Fruit fly (Drosophila melanogaster) whole organism, embryonic: ENCODE results near the gene Lcp65Ab1.
A peak's percentile ranks its signal among the peaks of the same experiment; 100 is the strongest.

Experiments
- Adf1 ChIP-seq: fragments of 200-800 bp; sonication (Bioruptor generic); IDR thresholded peaks from 2 replicates; pipeline ENCODE4 v1.3.6; 2022; ENCODE audit warnings: missing biosample characterization, missing genetic modification characterization
- C15 ChIP-seq: fragments of 200-800 bp; sonication (Bioruptor generic); IDR thresholded peaks from 3 replicates; pipeline ENCODE4 v1.3.6; 2022; ENCODE audit warnings: missing biosample characterization, missing genetic modification characterization
- CG10267 ChIP-seq: fragments of 200-800 bp; sonication (Bioruptor generic); optimal IDR thresholded peaks from 2 replicates; lab custom pipeline; 2018; ENCODE audit warnings: missing biosample characterization, mild to moderate bottlenecking, missing genetic modification characterization, moderate library complexity
- CG10462 ChIP-seq: fragments of 200-800 bp; sonication (Bioruptor generic); optimal IDR thresholded peaks from 2 replicates; lab custom pipeline; 2016; ENCODE audit warnings: missing biosample characterization, missing genetic modification characterization
- CG12071 ChIP-seq: fragments of 200-800 bp; sonication (Bioruptor generic); optimal IDR thresholded peaks from 3 replicates; lab custom pipeline; 2018; ENCODE audit warnings: missing biosample characterization, mild to moderate bottlenecking, missing genetic modification characterization
- CG15073 ChIP-seq: fragments of 200-800 bp; sonication (Bioruptor generic); optimal IDR thresholded peaks from 2 replicates; lab custom pipeline; 2016; ENCODE audit warnings: missing biosample characterization, missing genetic modification characterization
- CG1529 ChIP-seq: fragments of 200-800 bp; sonication (Bioruptor generic); optimal IDR thresholded peaks from 3 replicates; lab custom pipeline; 2018; ENCODE audit warnings: missing biosample characterization, missing genetic modification characterization
- CG1603 ChIP-seq: fragments of 200-800 bp; sonication (Bioruptor generic); optimal IDR thresholded peaks from 2 replicates; lab custom pipeline; 2019; ENCODE audit warnings: missing biosample characterization, mild to moderate bottlenecking, missing genetic modification characterization, moderate library complexity
- CG16863 ChIP-seq: fragments of 200-800 bp; sonication (Bioruptor generic); optimal IDR thresholded peaks from 3 replicates; lab custom pipeline; 2016; ENCODE audit warnings: missing biosample characterization, missing genetic modification characterization
- CG17328 ChIP-seq: fragments of 200-800 bp; sonication (Bioruptor generic); IDR thresholded peaks from 2 replicates; pipeline ENCODE4 v1.3.6; 2022; ENCODE audit warnings: missing biosample characterization, missing genetic modification characterization
- CG17359 ChIP-seq: fragments of 200-800 bp; sonication (Bioruptor generic); optimal IDR thresholded peaks from 3 replicates; lab custom pipeline; 2018; ENCODE audit warnings: missing biosample characterization, mild to moderate bottlenecking, missing genetic modification characterization, moderate library complexity
- CG17385 ChIP-seq: fragments of 200-800 bp; sonication (Bioruptor generic); optimal IDR thresholded peaks from 3 replicates; lab custom pipeline; 2018; ENCODE audit warnings: missing biosample characterization, mild to moderate bottlenecking, missing genetic modification characterization
- CG18262 ChIP-seq: fragments of 200-800 bp; optimal IDR thresholded peaks from 3 replicates; lab custom pipeline; 2019; ENCODE audit warnings: missing biosample characterization, mild to moderate bottlenecking, missing genetic modification characterization, moderate library complexity
- CG30431 ChIP-seq: fragments of 200-800 bp; sonication (Bioruptor generic); optimal IDR thresholded peaks from 2 replicates; lab custom pipeline; 2017; ENCODE audit warnings: missing biosample characterization, missing genetic modification characterization
- CG32532 ChIP-seq: fragments of 200-800 bp; sonication (Bioruptor generic); IDR thresholded peaks from 2 replicates; pipeline ENCODE4 v1.3.6; 2022; ENCODE audit warnings: missing biosample characterization, missing genetic modification characterization
- CG3407 ChIP-seq: fragments of 200-800 bp; sonication (Bioruptor generic); optimal IDR thresholded peaks from 2 replicates; lab custom pipeline; 2018; ENCODE audit warnings: missing biosample characterization, mild to moderate bottlenecking, missing genetic modification characterization
- CG4328 ChIP-seq: fragments of 200-800 bp; sonication (Bioruptor generic); optimal IDR thresholded peaks from 3 replicates; lab custom pipeline; 2017; ENCODE audit warnings: missing biosample characterization, missing genetic modification reagents, missing genetic modification characterization
- CG4707 ChIP-seq: fragments of 200-800 bp; sonication (Bioruptor generic); optimal IDR thresholded peaks from 2 replicates; lab custom pipeline; 2018; ENCODE audit warnings: missing biosample characterization, mild to moderate bottlenecking, missing genetic modification characterization, moderate library complexity
- CG8290 ChIP-seq, 3 experiments: fragments of 200-800 bp; sonication (Bioruptor generic); optimal IDR thresholded peaks; 2 replicates each; lab custom pipeline; 2016 to 2019; ENCODE audit warnings: missing biosample characterization in 3 of 3, missing genetic modification characterization in 3 of 3, mild to moderate bottlenecking in 2 of 3, moderate library complexity in 1 of 3
- CG9215 ChIP-seq: fragments of 200-800 bp; sonication (Bioruptor generic); IDR thresholded peaks from 2 replicates; pipeline ENCODE4 v1.3.6; 2022; ENCODE audit warnings: missing biosample characterization, missing genetic modification characterization
- CG9727 ChIP-seq: fragments of 200-800 bp; sonication (Bioruptor generic); optimal IDR thresholded peaks from 3 replicates; lab custom pipeline; 2017; ENCODE audit warnings: missing biosample characterization, mild to moderate bottlenecking, missing genetic modification characterization
- D ChIP-seq, 2 experiments: fragments of 200-800 bp in 1 of 2; fragments of >200 bp in 1 of 2; sonication (Bioruptor generic) in 1 of 2; optimal IDR thresholded peaks; 2 replicates in 1 of 2; 3 replicates in 1 of 2; lab custom pipeline; 2017; ENCODE audit warnings: mild to moderate bottlenecking in 1 of 2, missing biosample characterization in 1 of 2, missing genetic modification characterization in 1 of 2, missing genetic modification reagents in 1 of 2
- Dad ChIP-seq: fragments of 200-800 bp; sonication (Bioruptor generic); optimal IDR thresholded peaks from 3 replicates; lab custom pipeline; 2016; ENCODE audit warnings: missing biosample characterization, missing genetic modification characterization
- Dek ChIP-seq: fragments of 200-800 bp; sonication (Bioruptor generic); optimal IDR thresholded peaks from 3 replicates; lab custom pipeline; 2019; ENCODE audit warnings: missing biosample characterization, mild to moderate bottlenecking, missing genetic modification characterization, moderate library complexity
- Fer1 ChIP-seq: fragments of 200-800 bp; sonication (Bioruptor generic); optimal IDR thresholded peaks from 2 replicates; lab custom pipeline; 2017; ENCODE audit warnings: missing biosample characterization, mild to moderate bottlenecking, missing genetic modification characterization
- HLH3B ChIP-seq: fragments of 200-800 bp; sonication (Bioruptor generic); IDR thresholded peaks from 2 replicates; pipeline ENCODE4 v1.3.6; 2022; ENCODE audit warnings: missing biosample characterization, missing genetic modification characterization
- Myb ChIP-seq: fragments of 200-800 bp; sonication (Bioruptor generic); optimal IDR thresholded peaks from 2 replicates; lab custom pipeline; 2016; ENCODE audit warnings: missing biosample characterization, missing genetic modification characterization
- Oaz ChIP-seq: fragments of 200-800 bp; sonication (Bioruptor generic); IDR thresholded peaks from 2 replicates; pipeline ENCODE4 v1.3.6; 2022; ENCODE audit warnings: missing biosample characterization, missing genetic modification characterization
- Rfx ChIP-seq: fragments of 200-800 bp; sonication (Bioruptor generic); IDR thresholded peaks from 2 replicates; pipeline ENCODE4 v1.3.6; 2022; ENCODE audit warnings: missing biosample characterization, missing genetic modification characterization
- Sox102F ChIP-seq: fragments of 200-800 bp; sonication (Bioruptor generic); optimal IDR thresholded peaks from 2 replicates; lab custom pipeline; 2018; ENCODE audit warnings: missing biosample characterization, mild to moderate bottlenecking, missing genetic modification characterization, moderate library complexity
- YL-1 ChIP-seq: fragments of 200-800 bp; sonication (Bioruptor generic); optimal IDR thresholded peaks from 3 replicates; lab custom pipeline; 2017; ENCODE audit warnings: missing biosample characterization, mild to moderate bottlenecking, missing genetic modification characterization
- danr ChIP-seq: fragments of 200-800 bp; sonication (Bioruptor generic); IDR thresholded peaks from 2 replicates; pipeline ENCODE4 v1.3.6; 2022; ENCODE audit warnings: missing biosample characterization, missing genetic modification characterization
- dati ChIP-seq: fragments of 200-800 bp; sonication (Bioruptor generic); IDR thresholded peaks from 2 replicates; pipeline ENCODE4 v1.3.6; 2022; ENCODE audit warnings: missing biosample characterization, missing genetic modification characterization
- eyg ChIP-seq: fragments of 200-800 bp; sonication (Bioruptor generic); optimal IDR thresholded peaks from 3 replicates; lab custom pipeline; 2016; ENCODE audit warnings: missing biosample characterization, missing genetic modification characterization
- gt ChIP-seq: fragments of 200-800 bp; sonication (Bioruptor generic); IDR thresholded peaks from 2 replicates; pipeline ENCODE4 v1.3.6; 2022; ENCODE audit warnings: missing biosample characterization, missing genetic modification characterization
- her ChIP-seq: fragments of 200-800 bp; sonication (Bioruptor generic); optimal IDR thresholded peaks from 2 replicates; lab custom pipeline; 2016; ENCODE audit warnings: missing biosample characterization, missing genetic modification characterization
- lilli ChIP-seq: fragments of 200-800 bp; sonication (Bioruptor generic); optimal IDR thresholded peaks from 3 replicates; lab custom pipeline; 2016; ENCODE audit warnings: missing biosample characterization, missing genetic modification characterization
- nerfin-2 ChIP-seq: fragments of 200-800 bp; sonication (Bioruptor generic); IDR thresholded peaks from 2 replicates; pipeline ENCODE4 v1.3.6; 2022; ENCODE audit warnings: missing biosample characterization, missing genetic modification characterization; ENCODE audit not compliant: partially characterized antibody
- onecut ChIP-seq: fragments of 200-800 bp; sonication (Bioruptor generic); IDR thresholded peaks from 2 replicates; pipeline ENCODE4 v1.3.6; 2022; ENCODE audit warnings: missing biosample characterization, missing genetic modification characterization
- pfk ChIP-seq: fragments of 200-800 bp; sonication (Bioruptor generic); optimal IDR thresholded peaks from 2 replicates; lab custom pipeline; 2018; ENCODE audit warnings: missing biosample characterization, mild to moderate bottlenecking, missing genetic modification characterization, moderate library complexity
- pros ChIP-seq: fragments of 200-800 bp; sonication (Bioruptor generic); optimal IDR thresholded peaks from 3 replicates; lab custom pipeline; 2019; ENCODE audit warnings: missing biosample characterization, mild to moderate bottlenecking, missing genetic modification characterization, moderate library complexity
- pum ChIP-seq: fragments of 200-800 bp; sonication (Bioruptor generic); optimal IDR thresholded peaks from 2 replicates; lab custom pipeline; 2016; ENCODE audit warnings: missing biosample characterization, missing genetic modification characterization
- rib ChIP-seq: fragments of 200-800 bp; sonication (Bioruptor generic); IDR thresholded peaks from 2 replicates; pipeline ENCODE4 v1.3.6; 2022; ENCODE audit warnings: missing biosample characterization, missing genetic modification characterization
- ttk ChIP-seq: fragments of 200-800 bp; sonication (Bioruptor generic); IDR thresholded peaks from 2 replicates; pipeline ENCODE4 v2.1.2; 2022; ENCODE audit warnings: missing biosample characterization, missing genetic modification characterization
- twi ChIP-seq: fragments of 200-800 bp; optimal IDR thresholded peaks from 2 replicates; lab custom pipeline; 2019; ENCODE audit warnings: missing biosample characterization, mild to moderate bottlenecking, missing genetic modification characterization, moderate library complexity
- vfl ChIP-seq: fragments of 200-800 bp; sonication (Bioruptor generic); optimal IDR thresholded peaks from 2 replicates; lab custom pipeline; 2016; ENCODE audit warnings: missing biosample characterization, missing genetic modification characterization
- wek ChIP-seq: fragments of 200-800 bp; sonication (Bioruptor generic); optimal IDR thresholded peaks from 3 replicates; lab custom pipeline; 2018; ENCODE audit warnings: missing biosample characterization, mild to moderate bottlenecking, missing genetic modification characterization, moderate library complexity
- zfh1 ChIP-seq: fragments of 200-800 bp; sonication (Bioruptor generic); IDR thresholded peaks from 3 replicates; pipeline ENCODE4 v1.3.6; 2022; ENCODE audit warnings: missing biosample characterization, missing genetic modification characterization

Gene Lcp65Ab1

DNA sequence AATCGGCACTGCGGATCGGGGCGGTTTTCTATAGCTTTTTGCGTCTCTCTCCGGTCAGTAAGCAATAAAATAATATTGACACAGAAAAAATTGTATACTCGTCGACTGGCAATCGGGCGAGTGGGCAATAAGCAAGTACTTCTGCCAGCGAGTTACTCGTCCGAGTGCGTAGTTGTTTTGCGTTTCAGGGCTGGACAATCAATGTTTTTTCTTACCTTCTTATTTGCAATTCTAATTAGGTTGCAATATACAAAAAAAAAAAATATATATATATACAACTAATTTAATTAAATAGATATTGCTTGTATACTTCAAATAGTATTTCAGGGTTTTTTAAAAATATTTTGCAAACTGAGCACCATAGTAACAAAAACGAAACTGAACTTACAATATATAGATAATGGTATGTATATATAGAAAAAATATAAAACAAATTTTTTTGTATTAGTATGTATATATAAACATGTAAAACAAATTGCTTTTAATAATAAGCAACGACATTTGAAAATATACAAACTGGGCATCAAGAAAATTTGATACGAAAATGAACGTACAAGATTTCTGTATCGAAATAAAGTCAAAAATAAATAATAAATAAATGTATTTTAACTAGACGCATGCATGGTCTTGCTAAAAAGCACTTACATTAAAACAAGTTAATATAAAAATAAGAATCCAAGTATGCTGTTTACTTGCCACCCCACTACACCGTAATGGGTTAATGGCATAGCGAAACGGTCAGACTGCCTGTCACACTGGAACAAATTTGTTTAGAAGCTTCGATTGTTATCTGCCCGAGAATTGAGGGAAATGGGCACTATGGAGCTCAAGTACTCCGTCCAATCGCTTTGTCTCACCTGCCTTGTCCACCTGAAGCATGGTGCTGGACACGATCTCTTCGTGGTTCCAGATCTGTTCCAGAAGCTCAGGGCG, 39.9 kb downstream of the Lcp65Ab1 start, which contains the start of the genes D19A and CG7386 (continued):
- peak; percentile 54 for TF ChIP-seq CG17328
- TF ChIP-seq gt (GFP tag; lab: Robert Waterston, UW) = no peak
- peak; percentile 4 for TF ChIP-seq CG8290 (GFP tag; optimal IDR thresholded peaks at IDR 0.05; lab: Kevin White, UChicago)
- TF ChIP-seq CG8290 (tag; optimal IDR thresholded peaks at IDR 0.05; lab: Kevin White, UChicago) = peak in 1 of 2 experiments; percentile 86
- TF ChIP-seq CG17385 (GFP tag; lab: Kevin White, UChicago) = peak; percentile 28
- no peak for TF ChIP-seq CG10462 (GFP tag; lab: Kevin White, UChicago)
- TF ChIP-seq CG15073 (GFP tag; lab: Kevin White, UChicago) = no peak
- peak; percentile 11 for TF ChIP-seq wek
- no peak for TF ChIP-seq CG4707
- peak; percentile 22 for TF ChIP-seq Myb
- TF ChIP-seq CG32532 = peak; percentile 80
- TF ChIP-seq CG9727 (GFP tag; lab: Kevin White, UChicago) = peak; percentile 29
- TF ChIP-seq eyg (GFP tag; lab: Kevin White, UChicago) = no peak
- no peak for TF ChIP-seq rib (GFP tag; lab: Robert Waterston, UW)
- peak; percentile 57 for TF ChIP-seq onecut
- no peak for TF ChIP-seq Adf1
- TF ChIP-seq CG17359 (tag; lab: Kevin White, UChicago) = peak; percentile 44
- no peak for TF ChIP-seq danr (GFP tag; lab: Robert Waterston, UW)
- peak; percentile 58 for TF ChIP-seq Sox102F
- TF ChIP-seq D (optimal IDR thresholded peaks at IDR 0.05; lab: Kevin White, UChicago) = no peak
- TF ChIP-seq D (GFP tag; optimal IDR thresholded peaks at IDR 0.05; lab: Kevin White, UChicago) = peak; percentile 14
- peak; percentile 25 for TF ChIP-seq CG4328 (GFP tag; lab: Kevin White, UChicago)
- TF ChIP-seq Rfx (GFP tag; lab: Robert Waterston, UW) = peak; percentile 85
- TF ChIP-seq HLH3B (GFP tag; lab: Robert Waterston, UW) = peak; percentile 60
- peak; percentile 60 for TF ChIP-seq Fer1 (GFP tag; lab: Kevin White, UChicago)
- peak; percentile 22; the same call in 1 of the 2 replicates for TF ChIP-seq CG9215 (GFP tag; lab: Robert Waterston, UW)
- peak; percentile 32 for TF ChIP-seq CG16863 (GFP tag; lab: Kevin White, UChicago)
- TF ChIP-seq CG3407 = no peak
- no peak for TF ChIP-seq CG1529
- TF ChIP-seq CG30431 (GFP tag; lab: Kevin White, UChicago) = no peak
- TF ChIP-seq Oaz (GFP tag; lab: Robert Waterston, UW) = peak; percentile 48; the same call in 1 of the 2 replicates
- peak; percentile 37; the same call in 1 of the 2 replicates for TF ChIP-seq ttk (GFP tag; lab: Robert Waterston, UW)
- TF ChIP-seq zfh1 = peak; percentile 72
- TF ChIP-seq dati (GFP tag; lab: Robert Waterston, UW) = no peak
- TF ChIP-seq Dek (tag; lab: Kevin White, UChicago) = peak; percentile 47
- TF ChIP-seq CG10267 = peak; percentile 47
- peak; percentile 28 for TF ChIP-seq pum (GFP tag; lab: Kevin White, UChicago)
- TF ChIP-seq CG18262 (tag; lab: Kevin White, UChicago) = peak; percentile 62
- TF ChIP-seq lilli = peak; percentile 70
- no peak for TF ChIP-seq C15 (GFP tag; lab: Robert Waterston, UW)
- TF ChIP-seq twi = no peak
- no peak for TF ChIP-seq pfk (GFP tag; lab: Kevin White, UChicago)
- TF ChIP-seq CG1603 (tag; lab: Kevin White, UChicago) = peak; percentile 59
- peak; percentile 52 for TF ChIP-seq YL-1 (GFP tag; lab: Kevin White, UChicago)
- TF ChIP-seq Dad = no peak
- TF ChIP-seq her (GFP tag; lab: Kevin White, UChicago) = peak; percentile 49
- TF ChIP-seq nerfin-2 (GFP tag; lab: Robert Waterston, UW) = no peak
- TF ChIP-seq pros (GFP tag; lab: Kevin White, UChicago) = no peak
- TF ChIP-seq vfl (GFP tag; lab: Kevin White, UChicago) = peak; percentile 18
- no peak for TF ChIP-seq CG12071 (GFP tag; lab: Kevin White, UChicago)
